Worm (Caenorhabditis elegans): ENCODE data around the gene C06E1.9.
A peak's percentile ranks its signal among the peaks of the same experiment; 100 is the strongest.

C06E1.9 gene

ce11 chrIII:8650235-8650817, 40.7 kb upstream of the C06E1.9 start, which contains the start of gene flp-23 (continued):
- TF ChIP-seq ceh-58 (GFP tag; IDR thresholded peaks at IDR 0.05) (no peak), D2030.7 (GFP tag; IDR thresholded peaks at IDR 0.05) (peak; percentile 50; the same call in 1 of the 2 replicates), attf-3 (GFP tag; conservative IDR thresholded peaks at IDR 0.05) (0 out of 2 replicates have a peak, but pooled peaks have one; percentile 15), rcor-1 (GFP tag; IDR thresholded peaks at IDR 0.05) (0 out of 2 replicates have a peak, but pooled peaks have one; percentile 26)

DNA sequence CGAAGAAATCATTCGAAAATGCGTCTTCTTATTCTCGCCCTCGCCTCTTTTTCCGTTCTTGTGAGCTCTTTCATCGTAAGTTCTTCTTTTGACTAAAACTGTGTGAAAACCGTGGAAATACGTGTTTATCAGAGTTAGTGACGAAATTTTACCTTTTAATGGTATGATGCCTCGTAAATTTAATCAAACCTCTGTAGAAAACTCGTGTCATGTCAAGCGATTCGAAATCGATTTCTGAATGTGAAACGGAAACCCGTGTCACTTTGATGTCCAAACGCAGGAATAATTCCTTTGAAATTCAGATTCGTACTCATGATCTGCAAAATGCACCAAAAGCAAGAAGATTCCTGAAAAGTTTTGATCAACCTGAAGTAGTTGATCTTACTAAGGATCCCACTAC, 39.0 kb upstream of the C06E1.9 start, which contains the start of gene F22B7.3:
Gene F22B7.3, plus strand, starts transcription at position 301 of the 400 bp plus-strand sequence.
- TF ChIP-seq ama-1 (optimal IDR thresholded peaks at IDR 0.05) (no peak), ama-1 (GFP tag; optimal IDR thresholded peaks at IDR 0.05) (no peak), nhr-120 (GFP tag; IDR thresholded peaks at IDR 0.05) (no peak), madf-10 (tag; optimal IDR thresholded peaks at IDR 0.05) (no peak), mel-28 (tag; optimal IDR thresholded peaks at IDR 0.05; ENCODE audit: borderline replicate concordance) (no peak), snpc-4 (GFP tag; optimal IDR thresholded peaks at IDR 0.05) (no peak), snpc-4 (tag; optimal IDR thresholded peaks at IDR 0.05) (no peak), F39B2.1 (GFP tag; IDR thresholded peaks at IDR 0.05) (no peak), madf-8 (GFP tag; conservative IDR thresholded peaks at IDR 0.05) (no peak), let-607 (tag; optimal IDR thresholded peaks at IDR 0.05) (no peak), Y79H2A.3 (GFP tag; conservative IDR thresholded peaks at IDR 0.05) (no peak), hmg-1.2 (GFP tag; IDR thresholded peaks at IDR 0.05) (no peak), F10E7.11 (tag; optimal IDR thresholded peaks at IDR 0.05) (no peak), chd-7 (tag; optimal IDR thresholded peaks at IDR 0.05) (no peak), ceh-100 (GFP tag; IDR thresholded peaks at IDR 0.05) (no peak)

ce11 chrIII:8646021-8646420, 36.4 kb upstream of the C06E1.9 start:
- TF ChIP-seq mcd-1 (GFP tag; IDR thresholded peaks at IDR 0.05): no peak
- no peak for TF ChIP-seq F37B4.10 (GFP tag; IDR thresholded peaks at IDR 0.05)
- 0 out of 2 replicates have a peak, but pooled peaks have one; percentile 19 for TF ChIP-seq let-526 (GFP tag; IDR thresholded peaks at IDR 0.05)
- 0 out of 2 replicates have a peak, but pooled peaks have one; percentile 23 for TF ChIP-seq Y53G8AR.9 (GFP tag; conservative IDR thresholded peaks at IDR 0.05)
- TF ChIP-seq ekl-4 (GFP tag; IDR thresholded peaks at IDR 0.05): peak; percentile 54; the same call in 1 of the 2 replicates
- TF ChIP-seq atf-7 (tag; optimal IDR thresholded peaks at IDR 0.05): peak; percentile 5
- no peak for TF ChIP-seq ceh-100 (GFP tag; IDR thresholded peaks at IDR 0.05)
- no peak for TF ChIP-seq aptf-3 (GFP tag; IDR thresholded peaks at IDR 0.05)
- TF ChIP-seq hsf-1 (GFP tag; IDR thresholded peaks at IDR 0.05): 0 out of 2 replicates have a peak, but pooled peaks have one; percentile 36
- peak; percentile 21; the same call in 1 of the 2 replicates for TF ChIP-seq F33H1.4 (GFP tag; IDR thresholded peaks at IDR 0.05)
- no peak for TF ChIP-seq F52B5.7 (tag; optimal IDR thresholded peaks at IDR 0.05)
- TF ChIP-seq ztf-28 (GFP tag; IDR thresholded peaks at IDR 0.05): 0 out of 2 replicates have a peak, but pooled peaks have one; percentile 8
- peak; percentile 98 for TF ChIP-seq tbp1 (GFP tag; optimal IDR thresholded peaks at IDR 0.05)
- TF ChIP-seq B0261.1 (tag; optimal IDR thresholded peaks at IDR 0.05): peak; percentile 83
- peak; percentile 33 for TF ChIP-seq madf-10 (tag; optimal IDR thresholded peaks at IDR 0.05)
- TF ChIP-seq athp-1 (tag; optimal IDR thresholded peaks at IDR 0.05): peak; percentile 34
- TF ChIP-seq xnd-1 (tag; optimal IDR thresholded peaks at IDR 0.05): no peak
- TF ChIP-seq snpc-1.3 (tag; optimal IDR thresholded peaks at IDR 0.05; ENCODE audit: insufficient read depth): peak; percentile 39
- TF ChIP-seq nhr-90 (tag; optimal IDR thresholded peaks at IDR 0.05): peak; percentile 79
- TF ChIP-seq let-607 (tag; optimal IDR thresholded peaks at IDR 0.05): peak in 1 of 2 experiments; percentile 12
- peak; percentile 67 for TF ChIP-seq ztf-18 (tag; optimal IDR thresholded peaks at IDR 0.05)
- TF ChIP-seq hmg-1.2 (GFP tag; IDR thresholded peaks at IDR 0.05): peak; percentile 56
- peak; percentile 61 for TF ChIP-seq snpc-4 (GFP tag; optimal IDR thresholded peaks at IDR 0.05)
- peak in 2 of 4 experiments; percentile 22 to 54 for TF ChIP-seq snpc-4 (tag; optimal IDR thresholded peaks at IDR 0.05)
- no peak for TF ChIP-seq ama-1 (optimal IDR thresholded peaks at IDR 0.05)
- TF ChIP-seq ama-1 (GFP tag; optimal IDR thresholded peaks at IDR 0.05): peak in 1 of 2 experiments; percentile 28
- TF ChIP-seq lin-26 (GFP tag; IDR thresholded peaks at IDR 0.05): peak; percentile 80
- peak; percentile 49; the same call in 1 of the 2 replicates for TF ChIP-seq Y56A3A.18 (GFP tag; IDR thresholded peaks at IDR 0.05)
- TF ChIP-seq rec-8 (tag; optimal IDR thresholded peaks at IDR 0.05): peak in 1 of 2 experiments; percentile 35
- no peak for TF ChIP-seq F22D6.2 (tag; optimal IDR thresholded peaks at IDR 0.05)
- TF ChIP-seq ztf-25 (GFP tag; IDR thresholded peaks at IDR 0.05): peak; percentile 85
- TF ChIP-seq D2030.7 (GFP tag; IDR thresholded peaks at IDR 0.05): peak; percentile 41; the same call in 1 of the 2 replicates
